Fruit fly (Drosophila melanogaster) whole organism, embryonic: ENCODE data around the gene CG44362.

ENCODE experiments used
- Abd-B ChIP-seq: fragments of 200-800 bp; sonication (Bioruptor generic); optimal IDR thresholded peaks from 2 replicates; lab custom pipeline; 2018; ENCODE audit warnings: missing biosample characterization, mild to moderate bottlenecking, missing genetic modification characterization, moderate library complexity
- Bdp1 ChIP-seq: fragments of 200-800 bp; sonication (Bioruptor generic); optimal IDR thresholded peaks from 3 replicates; lab custom pipeline; 2016; ENCODE audit warnings: missing biosample characterization, missing genetic modification characterization
- Blimp-1 ChIP-seq: fragments of 200-800 bp; sonication (Bioruptor generic); optimal IDR thresholded peaks from 3 replicates; lab custom pipeline; 2018; ENCODE audit warnings: missing biosample characterization, missing genetic modification characterization, mild to moderate bottlenecking, moderate library complexity, missing genetic modification reagents
- CG10366 ChIP-seq: fragments of 200-800 bp; sonication (Bioruptor generic); IDR thresholded peaks from 2 replicates; pipeline ENCODE4 v1.3.6; 2022; ENCODE audit warnings: missing biosample characterization, missing genetic modification characterization
- CG11085 ChIP-seq: fragments of 200-800 bp; sonication (Bioruptor generic); IDR thresholded peaks from 2 replicates; pipeline ENCODE4 v1.3.6; 2022; ENCODE audit warnings: missing biosample characterization, missing genetic modification characterization
- CG13424 ChIP-seq: fragments of 200-800 bp; sonication (Bioruptor generic); optimal IDR thresholded peaks from 2 replicates; lab custom pipeline; 2019; ENCODE audit warnings: missing biosample characterization, mild to moderate bottlenecking, missing genetic modification characterization, moderate library complexity
- CG14667 ChIP-seq: fragments of 200-800 bp; sonication (Bioruptor generic); IDR thresholded peaks from 2 replicates; pipeline ENCODE4 v1.3.6; 2022; ENCODE audit warnings: missing biosample characterization, missing genetic modification characterization
- CG1529 ChIP-seq: fragments of 200-800 bp; sonication (Bioruptor generic); optimal IDR thresholded peaks from 3 replicates; lab custom pipeline; 2018; ENCODE audit warnings: missing biosample characterization, missing genetic modification characterization
- CG15514 ChIP-seq: fragments of 200-800 bp; sonication (Bioruptor generic); optimal IDR thresholded peaks from 3 replicates; lab custom pipeline; 2017; ENCODE audit warnings: missing biosample characterization, missing genetic modification characterization, mild to moderate bottlenecking, moderate library complexity, missing genetic modification reagents
- CG16863 ChIP-seq: fragments of 200-800 bp; sonication (Bioruptor generic); optimal IDR thresholded peaks from 3 replicates; lab custom pipeline; 2016; ENCODE audit warnings: missing biosample characterization, missing genetic modification characterization
- CG30020 ChIP-seq: fragments of 200-800 bp; optimal IDR thresholded peaks from 2 replicates; lab custom pipeline; 2019; ENCODE audit warnings: missing biosample characterization, mild to moderate bottlenecking, missing genetic modification characterization, moderate library complexity
- CG6272 ChIP-seq: fragments of 200-800 bp; sonication (Bioruptor generic); IDR thresholded peaks from 2 replicates; pipeline ENCODE4 v1.3.6; 2022; ENCODE audit warnings: missing biosample characterization, missing genetic modification characterization
- CG6683 ChIP-seq: fragments of 200-800 bp; sonication (Bioruptor generic); optimal IDR thresholded peaks from 2 replicates; lab custom pipeline; 2017; ENCODE audit warnings: missing biosample characterization, mild to moderate bottlenecking, missing genetic modification characterization, missing genetic modification reagents
- CG7786 ChIP-seq: fragments of 200-800 bp; sonication (Bioruptor generic); optimal IDR thresholded peaks from 2 replicates; lab custom pipeline; 2016; ENCODE audit warnings: missing biosample characterization, missing genetic modification characterization
- CG7963 ChIP-seq: fragments of 200-800 bp; sonication (Bioruptor generic); IDR thresholded peaks from 3 replicates; pipeline ENCODE4 v1.3.6; 2022; ENCODE audit warnings: missing biosample characterization, missing genetic modification characterization; ENCODE audit not compliant: partially characterized antibody
- CG8924 ChIP-seq: fragments of 200-800 bp; optimal IDR thresholded peaks from 3 replicates; lab custom pipeline; 2019; ENCODE audit warnings: missing biosample characterization, mild to moderate bottlenecking, missing genetic modification characterization, moderate library complexity
- CG9817 ChIP-seq: fragments of 200-800 bp; sonication (Bioruptor generic); optimal IDR thresholded peaks from 2 replicates; lab custom pipeline; 2018; ENCODE audit warnings: missing biosample characterization, mild to moderate bottlenecking, missing genetic modification characterization, moderate library complexity
- CrebB ChIP-seq: fragments of 200-800 bp; sonication (Bioruptor generic); optimal IDR thresholded peaks from 3 replicates; lab custom pipeline; 2018; ENCODE audit warnings: missing biosample characterization, mild to moderate bottlenecking, missing genetic modification characterization
- Eip74EF ChIP-seq, 2 experiments: fragments of 200-800 bp in 1 of 2; fragments of >200 bp in 1 of 2; sonication (Bioruptor generic) in 1 of 2; optimal IDR thresholded peaks; 2 replicates each; lab custom pipeline; 2017 to 2019; ENCODE audit warnings: missing biosample characterization in 2 of 2, missing genetic modification characterization in 2 of 2, mild to moderate bottlenecking in 1 of 2, moderate library complexity in 1 of 2
- HLHmδ ChIP-seq: fragments of 200-800 bp; sonication (Bioruptor generic); optimal IDR thresholded peaks from 2 replicates; lab custom pipeline; 2018; ENCODE audit warnings: missing biosample characterization, mild to moderate bottlenecking, missing genetic modification characterization, moderate library complexity
- HmgD ChIP-seq: fragments of 200-800 bp; sonication (Bioruptor generic); optimal IDR thresholded peaks from 3 replicates; lab custom pipeline; 2016; ENCODE audit warnings: missing biosample characterization, missing genetic modification characterization
- Hmx ChIP-seq: fragments of 200-800 bp; sonication (Bioruptor generic); optimal IDR thresholded peaks from 2 replicates; lab custom pipeline; 2016; ENCODE audit warnings: missing biosample characterization, missing genetic modification characterization
- Jarid2 ChIP-seq: fragments of 200-800 bp; sonication (Bioruptor generic); optimal IDR thresholded peaks from 3 replicates; lab custom pipeline; 2017; ENCODE audit warnings: mild to moderate bottlenecking, missing biosample characterization, missing genetic modification reagents, missing genetic modification characterization
- Mad ChIP-seq: fragments of 200-800 bp; sonication (Bioruptor generic); optimal IDR thresholded peaks from 2 replicates; lab custom pipeline; 2016; ENCODE audit warnings: missing biosample characterization, missing genetic modification characterization
- Max ChIP-seq: fragments of 200-800 bp; sonication (Bioruptor generic); optimal IDR thresholded peaks from 2 replicates; lab custom pipeline; 2016; ENCODE audit warnings: missing biosample characterization, mild to moderate bottlenecking, missing genetic modification characterization
- Nf-YA ChIP-seq: fragments of 200-800 bp; sonication (Bioruptor generic); IDR thresholded peaks from 2 replicates; pipeline ENCODE4 v1.3.6; 2022; ENCODE audit warnings: missing biosample characterization, missing genetic modification characterization
- Nf-YB ChIP-seq: fragments of 200-800 bp; sonication (Bioruptor generic); optimal IDR thresholded peaks from 3 replicates; lab custom pipeline; 2019; ENCODE audit warnings: missing biosample characterization, mild to moderate bottlenecking, missing genetic modification characterization, moderate library complexity
- PHDP ChIP-seq: fragments of 200-800 bp; sonication (Bioruptor generic); optimal IDR thresholded peaks from 3 replicates; lab custom pipeline; 2018; ENCODE audit warnings: missing biosample characterization, mild to moderate bottlenecking, missing genetic modification characterization, moderate library complexity
- Sin3A ChIP-seq: fragments of >200 bp; optimal IDR thresholded peaks from 2 replicates; lab custom pipeline; 2018
- Xrp1 ChIP-seq: fragments of 200-800 bp; sonication (Bioruptor generic); IDR thresholded peaks from 2 replicates; pipeline ENCODE4 v1.3.6; 2022; ENCODE audit warnings: missing biosample characterization, missing genetic modification characterization
- btn ChIP-seq: fragments of 200-800 bp; sonication (Bioruptor generic); optimal IDR thresholded peaks from 2 replicates; lab custom pipeline; 2016; ENCODE audit warnings: missing biosample characterization, missing genetic modification characterization
- cg ChIP-seq: fragments of 200-800 bp; sonication (Bioruptor generic); optimal IDR thresholded peaks from 3 replicates; lab custom pipeline; 2019; ENCODE audit warnings: missing biosample characterization, mild to moderate bottlenecking, missing genetic modification characterization, moderate library complexity
- chn ChIP-seq: fragments of 200-800 bp; sonication (Bioruptor generic); optimal IDR thresholded peaks from 2 replicates; lab custom pipeline; 2016; ENCODE audit warnings: missing biosample characterization, missing genetic modification characterization
- da ChIP-seq: fragments of 200-800 bp; sonication (Bioruptor generic); optimal IDR thresholded peaks from 2 replicates; lab custom pipeline; 2016; ENCODE audit warnings: missing biosample characterization, missing genetic modification characterization
- dmrt11E ChIP-seq: fragments of 200-800 bp; sonication (Bioruptor generic); optimal IDR thresholded peaks from 3 replicates; lab custom pipeline; 2018; ENCODE audit warnings: missing biosample characterization, mild to moderate bottlenecking, missing genetic modification characterization, moderate library complexity
- dysf ChIP-seq: fragments of 200-800 bp; sonication (Bioruptor generic); IDR thresholded peaks from 3 replicates; pipeline ENCODE4 v1.3.6; 2022; ENCODE audit warnings: missing biosample characterization, missing genetic modification characterization
- fd64A ChIP-seq: fragments of 200-800 bp; sonication (Bioruptor generic); optimal IDR thresholded peaks from 3 replicates; lab custom pipeline; 2018; ENCODE audit warnings: missing biosample characterization, mild to moderate bottlenecking, missing genetic modification characterization
- h ChIP-seq: fragments of >200 bp; optimal IDR thresholded peaks from 2 replicates; lab custom pipeline; 2017
- hb ChIP-seq: fragments of 200-800 bp; sonication (Bioruptor generic); IDR thresholded peaks from 3 replicates; pipeline ENCODE4 v1.3.6; 2022; ENCODE audit warnings: missing biosample characterization, missing genetic modification characterization; ENCODE audit not compliant: partially characterized antibody
- ind ChIP-seq: fragments of 200-800 bp; sonication (Bioruptor generic); optimal IDR thresholded peaks from 3 replicates; lab custom pipeline; 2016; ENCODE audit warnings: missing biosample characterization, missing genetic modification characterization
- jigr1 ChIP-seq: fragments of 200-800 bp; sonication (Bioruptor generic); IDR thresholded peaks from 3 replicates; pipeline ENCODE4 v1.3.6; 2022; ENCODE audit warnings: missing biosample characterization, missing genetic modification characterization
- jumu ChIP-seq: fragments of 200-800 bp; sonication (Bioruptor generic); optimal IDR thresholded peaks from 3 replicates; lab custom pipeline; 2016; ENCODE audit warnings: missing biosample characterization, missing genetic modification characterization
- luna ChIP-seq: fragments of 200-800 bp; sonication (Bioruptor generic); optimal IDR thresholded peaks from 2 replicates; lab custom pipeline; 2016; ENCODE audit warnings: missing biosample characterization, missing genetic modification characterization
- mam ChIP-seq: fragments of 200-800 bp; sonication (Bioruptor generic); optimal IDR thresholded peaks from 3 replicates; lab custom pipeline; 2016; ENCODE audit warnings: missing biosample characterization, missing genetic modification characterization
- onecut ChIP-seq: fragments of 200-800 bp; sonication (Bioruptor generic); IDR thresholded peaks from 2 replicates; pipeline ENCODE4 v1.3.6; 2022; ENCODE audit warnings: missing biosample characterization, missing genetic modification characterization
- pros ChIP-seq: fragments of 200-800 bp; sonication (Bioruptor generic); optimal IDR thresholded peaks from 3 replicates; lab custom pipeline; 2019; ENCODE audit warnings: missing biosample characterization, mild to moderate bottlenecking, missing genetic modification characterization, moderate library complexity
- rib ChIP-seq: fragments of 200-800 bp; sonication (Bioruptor generic); IDR thresholded peaks from 2 replicates; pipeline ENCODE4 v1.3.6; 2022; ENCODE audit warnings: missing biosample characterization, missing genetic modification characterization
- row ChIP-seq: fragments of 200-800 bp; sonication (Bioruptor generic); IDR thresholded peaks from 3 replicates; pipeline ENCODE4 v1.3.6; 2022; ENCODE audit warnings: missing biosample characterization, missing genetic modification characterization
- run ChIP-seq: fragments of 200-800 bp; sonication (Bioruptor generic); optimal IDR thresholded peaks from 3 replicates; lab custom pipeline; 2018; ENCODE audit warnings: missing biosample characterization, mild to moderate bottlenecking, missing genetic modification characterization
- tin ChIP-seq: fragments of 200-800 bp; sonication (Bioruptor generic); optimal IDR thresholded peaks from 3 replicates; lab custom pipeline; 2016; ENCODE audit warnings: missing biosample characterization, missing genetic modification characterization
- trh ChIP-seq: fragments of 200-800 bp; sonication (Bioruptor generic); optimal IDR thresholded peaks from 2 replicates; lab custom pipeline; 2016; ENCODE audit warnings: missing biosample characterization, missing genetic modification characterization
- yki ChIP-seq: fragments of >200 bp; optimal IDR thresholded peaks from 3 replicates; lab custom pipeline; 2018

The CG44362 gene

DNA sequence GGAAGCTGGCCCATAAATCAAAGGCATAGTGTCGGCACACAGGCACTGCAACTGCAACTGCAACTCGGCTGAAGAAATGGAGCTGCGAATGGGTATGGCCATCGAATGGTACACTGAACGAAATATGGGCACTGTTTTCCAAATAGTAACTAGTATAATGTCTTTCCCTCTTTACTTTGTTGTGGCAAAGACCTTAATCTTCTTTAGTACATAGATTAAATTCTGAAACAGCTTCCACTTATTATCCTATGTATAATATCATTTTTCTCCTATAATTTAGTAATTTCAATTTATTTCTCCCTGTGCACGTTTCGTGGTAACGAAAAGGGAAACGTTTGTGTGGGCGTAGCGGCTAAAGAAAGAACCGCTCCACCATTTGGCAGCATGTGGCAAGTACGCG, 22.0 kb upstream of the CG44362 start (continued):
- TF ChIP-seq CG13424 (tag; lab: Kevin White, UChicago) (peak; percentile 71), CG11085 (no peak), run (peak; percentile 14), dmrt11E (peak; percentile 86), jigr1 (GFP tag; lab: Robert Waterston, UW) (no peak), pros (GFP tag; lab: Kevin White, UChicago) (peak; percentile 16), Sin3A (lab: Kevin White, UChicago) (no peak), yki (no peak), Blimp-1 (GFP tag; lab: Kevin White, UChicago) (peak; percentile 86), Xrp1 (GFP tag; lab: Robert Waterston, UW) (peak; percentile 89), CG30020 (tag; lab: Kevin White, UChicago) (peak; percentile 24), CG16863 (GFP tag; lab: Kevin White, UChicago) (peak; percentile 47), fd64A (GFP tag; lab: Kevin White, UChicago) (peak; percentile 45), Hmx (GFP tag; lab: Kevin White, UChicago) (no peak), HLHmδ (no peak), CG9817 (tag; lab: Kevin White, UChicago) (peak; percentile 0), PHDP (tag; lab: Kevin White, UChicago) (peak; percentile 73), Nf-YB (GFP tag; lab: Kevin White, UChicago) (peak; percentile 51), mam (GFP tag; lab: Kevin White, UChicago) (no peak), cg (GFP tag; lab: Kevin White, UChicago) (no peak), Max (peak; percentile 53), HmgD (GFP tag; lab: Kevin White, UChicago) (no peak), CG7786 (GFP tag; lab: Kevin White, UChicago) (peak; percentile 4), CG8924 (tag; lab: Kevin White, UChicago) (peak; percentile 86), Abd-B (GFP tag; lab: Kevin White, UChicago) (peak; percentile 61), luna (GFP tag; lab: Kevin White, UChicago) (no peak), Jarid2 (GFP tag; lab: Kevin White, UChicago) (peak; percentile 37), ind (GFP tag; lab: Kevin White, UChicago) (peak; percentile 28), rib (GFP tag; lab: Robert Waterston, UW) (no peak), CG7963 (GFP tag; lab: Robert Waterston, UW) (no peak), CG15514 (GFP tag; lab: Kevin White, UChicago) (no peak), Eip74EF (GFP tag; optimal IDR thresholded peaks at IDR 0.05; lab: Kevin White, UChicago) (peak in 1 of 2 experiments; percentile 70), Mad (GFP tag; lab: Kevin White, UChicago) (no peak), CG10366 (GFP tag; lab: Robert Waterston, UW) (peak; percentile 42; the same call in 1 of the 2 replicates), CG14667 (GFP tag; lab: Robert Waterston, UW) (no peak), da (GFP tag; lab: Kevin White, UChicago) (no peak), chn (GFP tag; lab: Kevin White, UChicago) (peak; percentile 60), Bdp1 (GFP tag; lab: Kevin White, UChicago) (no peak), h (lab: Kevin White, UChicago) (no peak), tin (GFP tag; lab: Kevin White, UChicago) (peak; percentile 69), CG6272 (no peak), dysf (GFP tag; lab: Robert Waterston, UW) (peak; percentile 64), row (GFP tag; lab: Robert Waterston, UW) (peak; percentile 67), CG6683 (GFP tag; lab: Kevin White, UChicago) (peak; percentile 10), hb (GFP tag; lab: Robert Waterston, UW) (no peak), onecut (GFP tag; lab: Robert Waterston, UW) (peak; percentile 64), CG1529 (GFP tag; lab: Kevin White, UChicago) (peak; percentile 72), trh (GFP tag; lab: Kevin White, UChicago) (no peak), Nf-YA (GFP tag; lab: Robert Waterston, UW) (no peak), CrebB (tag; lab: Kevin White, UChicago) (no peak), btn (no peak), jumu (peak; percentile 20)
